Fruit fly (Drosophila melanogaster) whole organism, embryonic: ENCODE results near the gene CG9372.
A peak's percentile ranks its signal among the peaks of the same experiment; 100 is the strongest.

ENCODE experiments used
- C15 ChIP-seq: fragments of 200-800 bp; sonication (Bioruptor generic); IDR thresholded peaks from 3 replicates; pipeline ENCODE4 v1.3.6; 2022; ENCODE audit warnings: missing biosample characterization, missing genetic modification characterization
- CG13287 ChIP-seq: fragments of 200-800 bp; sonication (Bioruptor generic); IDR thresholded peaks from 2 replicates; pipeline ENCODE4 v1.3.6; 2022; ENCODE audit warnings: missing biosample characterization, missing genetic modification characterization; ENCODE audit not compliant: partially characterized antibody
- CG14860 ChIP-seq: fragments of 200-800 bp; sonication (Bioruptor generic); IDR thresholded peaks from 3 replicates; pipeline ENCODE4 v1.3.6; 2022; ENCODE audit warnings: missing biosample characterization, missing genetic modification characterization; ENCODE audit not compliant: partially characterized antibody
- CG17359 ChIP-seq: fragments of 200-800 bp; sonication (Bioruptor generic); optimal IDR thresholded peaks from 3 replicates; lab custom pipeline; 2018; ENCODE audit warnings: missing biosample characterization, mild to moderate bottlenecking, missing genetic modification characterization, moderate library complexity
- CG3065 ChIP-seq: fragments of 200-800 bp; sonication (Bioruptor generic); optimal IDR thresholded peaks from 2 replicates; lab custom pipeline; 2016; ENCODE audit warnings: missing biosample characterization, missing genetic modification characterization
- CG31388 ChIP-seq: fragments of 200-800 bp; sonication (Bioruptor generic); optimal IDR thresholded peaks from 2 replicates; lab custom pipeline; 2016; ENCODE audit warnings: missing biosample characterization, missing genetic modification characterization
- CG3163 ChIP-seq: fragments of 200-800 bp; sonication (Bioruptor generic); optimal IDR thresholded peaks from 3 replicates; lab custom pipeline; 2016; ENCODE audit warnings: missing biosample characterization, missing genetic modification characterization
- CG32772 ChIP-seq: fragments of 200-800 bp; sonication (Bioruptor generic); IDR thresholded peaks from 2 replicates; pipeline ENCODE4 v1.3.6; 2022; ENCODE audit warnings: missing biosample characterization, missing genetic modification characterization
- CG34224 ChIP-seq: fragments of 200-800 bp; sonication (Bioruptor generic); IDR thresholded peaks from 3 replicates; pipeline ENCODE4 v1.3.6; 2022; ENCODE audit warnings: missing biosample characterization, missing genetic modification characterization; ENCODE audit not compliant: partially characterized antibody
- CG6683 ChIP-seq: fragments of 200-800 bp; sonication (Bioruptor generic); optimal IDR thresholded peaks from 2 replicates; lab custom pipeline; 2017; ENCODE audit warnings: missing biosample characterization, mild to moderate bottlenecking, missing genetic modification characterization, missing genetic modification reagents
- CG6689 ChIP-seq: fragments of 200-800 bp; sonication (Bioruptor generic); IDR thresholded peaks from 2 replicates; pipeline ENCODE4 v1.3.6; 2022; ENCODE audit warnings: missing biosample characterization, missing genetic modification characterization
- CG6791 ChIP-seq: fragments of 200-800 bp; sonication (Bioruptor generic); IDR thresholded peaks from 3 replicates; pipeline ENCODE4 v1.3.6; 2022; ENCODE audit warnings: missing biosample characterization, missing genetic modification characterization; ENCODE audit not compliant: partially characterized antibody
- CG8478 ChIP-seq: fragments of >200 bp; optimal IDR thresholded peaks from 2 replicates; lab custom pipeline; 2018
- CTCF ChIP-seq: fragments of 200-800 bp; sonication (Bioruptor generic); optimal IDR thresholded peaks from 2 replicates; lab custom pipeline; 2017; ENCODE audit warnings: missing biosample characterization, mild to moderate bottlenecking, missing genetic modification characterization, moderate library complexity
- Drgx ChIP-seq: fragments of 200-800 bp; sonication (Bioruptor generic); IDR thresholded peaks from 2 replicates; pipeline ENCODE4 v1.3.6; 2022; ENCODE audit warnings: missing biosample characterization, missing genetic modification characterization
- H15 ChIP-seq: fragments of 200-800 bp; sonication (Bioruptor generic); IDR thresholded peaks from 3 replicates; pipeline ENCODE4 v1.3.6; 2022; ENCODE audit warnings: missing biosample characterization, missing genetic modification characterization
- HHEX ChIP-seq: fragments of 200-800 bp; sonication (Bioruptor generic); optimal IDR thresholded peaks from 3 replicates; lab custom pipeline; 2017; ENCODE audit warnings: missing biosample characterization, mild to moderate bottlenecking, missing genetic modification characterization, missing genetic modification reagents
- Lhr ChIP-seq: fragments of 200-800 bp; sonication (Bioruptor generic); optimal IDR thresholded peaks from 3 replicates; lab custom pipeline; 2017; ENCODE audit warnings: mild to moderate bottlenecking, missing biosample characterization, missing genetic modification reagents, missing genetic modification characterization
- Med ChIP-seq: fragments of 200-800 bp; sonication (Bioruptor generic); peaks from one replicate; lab custom pipeline; 2016; ENCODE audit warnings: missing biosample characterization, missing genetic modification characterization, mild to moderate bottlenecking, inconsistent platforms, moderate library complexity
- Myb ChIP-seq: fragments of 200-800 bp; sonication (Bioruptor generic); optimal IDR thresholded peaks from 2 replicates; lab custom pipeline; 2016; ENCODE audit warnings: missing biosample characterization, missing genetic modification characterization
- Pdp1 ChIP-seq, 2 experiments: fragments of 200-800 bp; sonication (Bioruptor generic); optimal IDR thresholded peaks; 3 replicates each; lab custom pipeline; 2016; ENCODE audit warnings: missing biosample characterization in 2 of 2, missing genetic modification characterization in 2 of 2, mild to moderate bottlenecking in 1 of 2, moderate library complexity in 1 of 2
- Rfx ChIP-seq: fragments of 200-800 bp; sonication (Bioruptor generic); IDR thresholded peaks from 2 replicates; pipeline ENCODE4 v1.3.6; 2022; ENCODE audit warnings: missing biosample characterization, missing genetic modification characterization
- Side ChIP-seq: fragments of 200-800 bp; sonication (Bioruptor generic); optimal IDR thresholded peaks from 2 replicates; lab custom pipeline; 2016; ENCODE audit warnings: missing biosample characterization, missing genetic modification characterization
- Trl ChIP-seq, 3 experiments: fragments of >200 bp in 2 of 3; fragments of 200-800 bp in 1 of 3; sonication (Bioruptor generic) in 1 of 3; optimal IDR thresholded peaks; 2 replicates in 1 of 3; 3 replicates in 2 of 3; lab custom pipeline; 2016 to 2017; ENCODE audit warnings: missing biosample characterization in 1 of 3, missing genetic modification characterization in 1 of 3
- amos ChIP-seq: fragments of 200-800 bp; sonication (Bioruptor generic); IDR thresholded peaks from 2 replicates; pipeline ENCODE4 v1.3.6; 2022; ENCODE audit warnings: missing biosample characterization, missing genetic modification characterization; ENCODE audit not compliant: partially characterized antibody
- az2 ChIP-seq: fragments of 200-800 bp; sonication (Bioruptor generic); optimal IDR thresholded peaks from 3 replicates; lab custom pipeline; 2016; ENCODE audit warnings: missing biosample characterization, missing genetic modification characterization
- bsh ChIP-seq, 2 experiments: fragments of 200-800 bp; sonication (Bioruptor generic); optimal IDR thresholded peaks; 2 replicates each; lab custom pipeline; 2017 to 2018; ENCODE audit warnings: mild to moderate bottlenecking in 2 of 2, missing biosample characterization in 2 of 2, missing genetic modification characterization in 2 of 2, moderate library complexity in 1 of 2
- dmrt11E ChIP-seq: fragments of 200-800 bp; sonication (Bioruptor generic); optimal IDR thresholded peaks from 3 replicates; lab custom pipeline; 2018; ENCODE audit warnings: missing biosample characterization, mild to moderate bottlenecking, missing genetic modification characterization, moderate library complexity
- fd102C ChIP-seq: fragments of 200-800 bp; sonication (Bioruptor generic); optimal IDR thresholded peaks from 2 replicates; lab custom pipeline; 2018; ENCODE audit warnings: missing biosample characterization, mild to moderate bottlenecking, missing genetic modification characterization, moderate library complexity
- her ChIP-seq: fragments of 200-800 bp; sonication (Bioruptor generic); optimal IDR thresholded peaks from 2 replicates; lab custom pipeline; 2016; ENCODE audit warnings: missing biosample characterization, missing genetic modification characterization
- ken ChIP-seq: fragments of 200-800 bp; sonication (Bioruptor generic); IDR thresholded peaks from 3 replicates; pipeline ENCODE4 v1.3.6; 2022; ENCODE audit warnings: missing biosample characterization, missing genetic modification characterization
- nerfin-2 ChIP-seq: fragments of 200-800 bp; sonication (Bioruptor generic); IDR thresholded peaks from 2 replicates; pipeline ENCODE4 v1.3.6; 2022; ENCODE audit warnings: missing biosample characterization, missing genetic modification characterization; ENCODE audit not compliant: partially characterized antibody
- nom ChIP-seq: fragments of 200-800 bp; sonication (Bioruptor generic); optimal IDR thresholded peaks from 2 replicates; lab custom pipeline; 2017; ENCODE audit warnings: missing biosample characterization, missing genetic modification characterization, mild to moderate bottlenecking, moderate library complexity, missing genetic modification reagents
- pan ChIP-seq, 4 experiments: fragments of >200 bp in 3 of 4; fragments of 200-800 bp in 1 of 4; sonication (Bioruptor generic) in 1 of 4; optimal IDR thresholded peaks in 3 of 4; IDR thresholded peaks in 1 of 4; 2 replicates each; pipeline versions ENCODE4 v1.3.6 to Lab custom; 2017 to 2022; ENCODE audit warnings: missing biosample characterization in 2 of 4, missing genetic modification characterization in 2 of 4, mixed read lengths in 1 of 4
- pita ChIP-seq: fragments of 200-800 bp; sonication (Bioruptor generic); optimal IDR thresholded peaks from 2 replicates; lab custom pipeline; 2017; ENCODE audit warnings: missing biosample characterization, mild to moderate bottlenecking, missing genetic modification characterization
- ranshi ChIP-seq: fragments of 200-800 bp; sonication (Bioruptor generic); IDR thresholded peaks from 2 replicates; pipeline ENCODE4 v1.3.6; 2022; ENCODE audit warnings: missing biosample characterization, missing genetic modification characterization
- sens ChIP-seq: fragments of 200-800 bp; sonication (Bioruptor generic); peaks from one replicate; lab custom pipeline; 2016; ENCODE audit warnings: missing biosample characterization, missing genetic modification characterization
- sima ChIP-seq: fragments of 200-800 bp; sonication (Bioruptor generic); optimal IDR thresholded peaks from 2 replicates; lab custom pipeline; 2016; ENCODE audit warnings: missing biosample characterization, missing genetic modification characterization
- sqz ChIP-seq: fragments of 200-800 bp; sonication (Bioruptor generic); optimal IDR thresholded peaks from 3 replicates; lab custom pipeline; 2018; ENCODE audit warnings: missing biosample characterization, mild to moderate bottlenecking, missing genetic modification characterization
- tio ChIP-seq: fragments of 200-800 bp; sonication (Bioruptor generic); optimal IDR thresholded peaks from 2 replicates; lab custom pipeline; 2017; ENCODE audit warnings: missing biosample characterization, missing genetic modification characterization, inconsistent platforms
- zen ChIP-seq: fragments of 200-800 bp; sonication (Bioruptor generic); optimal IDR thresholded peaks from 3 replicates; lab custom pipeline; 2018; ENCODE audit warnings: missing biosample characterization, mild to moderate bottlenecking, missing genetic modification characterization, moderate library complexity

CG9372 gene

DNA sequence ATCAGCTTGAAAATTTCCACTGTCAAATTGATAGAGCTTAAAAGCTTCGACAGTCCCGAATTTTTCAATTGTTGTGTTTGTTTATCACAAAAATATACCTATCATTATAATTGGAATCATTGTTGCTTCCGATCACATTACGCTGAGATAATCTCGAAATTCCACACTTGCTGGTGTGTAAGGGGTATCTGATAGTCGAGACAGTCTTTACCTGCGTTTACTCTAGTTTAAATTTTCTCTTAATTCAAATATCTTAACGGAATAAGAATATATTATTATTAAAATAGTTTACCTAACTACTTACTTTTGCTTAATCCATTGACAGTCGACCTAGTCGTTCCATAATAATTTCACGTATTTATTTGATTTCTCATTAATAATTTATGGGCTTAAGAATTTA lies 44.1 kb downstream of the CG9372 start (continued):
- TF ChIP-seq CG34224 (GFP tag; lab: Robert Waterston, UW), result peak; percentile 20; the same call in 1 of the 3 replicates
- peak; percentile 74; the same call in 1 of the 2 replicates for TF ChIP-seq nerfin-2
- TF ChIP-seq CG14860 (GFP tag; lab: Robert Waterston, UW), result peak; percentile 74
- no peak for TF ChIP-seq Side (GFP tag; lab: Kevin White, UChicago)
- peak; percentile 40; the same call in 1 of the 2 replicates for TF ChIP-seq CG13287
- TF ChIP-seq az2 (GFP tag; lab: Kevin White, UChicago), result no peak

DNA sequence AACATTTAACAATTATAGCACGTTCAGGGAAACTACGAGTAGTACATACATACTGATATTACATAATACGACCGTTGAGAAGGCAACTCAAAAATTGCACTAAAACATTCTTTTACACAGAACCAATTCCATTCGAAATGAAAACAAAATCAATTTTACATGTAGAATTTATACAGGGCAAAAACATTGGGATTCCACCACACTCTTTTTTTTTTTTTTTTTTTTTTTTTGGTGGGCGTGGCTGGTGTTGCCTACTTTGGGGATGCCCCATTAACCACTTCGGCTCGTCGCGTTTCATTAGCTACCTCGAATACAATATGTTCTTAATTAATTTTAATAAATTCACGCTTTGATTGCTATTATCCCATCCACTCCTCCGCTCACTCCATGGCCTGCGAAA lies 44.6 kb downstream of the CG9372 start:
- TF ChIP-seq ranshi (GFP tag; lab: Robert Waterston, UW), result no peak
- no peak for TF ChIP-seq ken
- no peak for TF ChIP-seq HHEX (GFP tag; lab: Kevin White, UChicago)
- TF ChIP-seq CG6689 (GFP tag; lab: Robert Waterston, UW), result no peak
- TF ChIP-seq bsh (GFP tag; optimal IDR thresholded peaks at IDR 0.05; lab: Kevin White, UChicago), result peak in 1 of 2 experiments; percentile 39
- peak; percentile 28 for TF ChIP-seq sens (GFP tag; lab: Kevin White, UChicago)
- no peak for TF ChIP-seq CG6683 (GFP tag; lab: Kevin White, UChicago)
- TF ChIP-seq zen, result no peak
- peak; percentile 20 for TF ChIP-seq Myb
- TF ChIP-seq pan (optimal IDR thresholded peaks at IDR 0.05; lab: Kevin White, UChicago), result no peak
- peak in 1 of 2 experiments; percentile 16 for TF ChIP-seq pan (GFP tag; optimal IDR thresholded peaks at IDR 0.05 in 1 of 2, IDR thresholded peaks at IDR 0.05 in 1 of 2)
- TF ChIP-seq sima (GFP tag; lab: Kevin White, UChicago), result no peak
- no peak for TF ChIP-seq Lhr (GFP tag; lab: Kevin White, UChicago)
- no peak for TF ChIP-seq CG8478 (lab: Kevin White, UChicago)
- peak; percentile 24; the same call in 1 of the 2 replicates for TF ChIP-seq Drgx (GFP tag; lab: Robert Waterston, UW)
- peak; percentile 25 for TF ChIP-seq sqz (GFP tag; lab: Kevin White, UChicago)
- TF ChIP-seq dmrt11E, result no peak
- 0 out of 3 replicates have a peak, but pooled peaks have one; percentile 28 for TF ChIP-seq CG6791 (GFP tag; lab: Robert Waterston, UW)
- TF ChIP-seq CG3163 (GFP tag; lab: Kevin White, UChicago), result no peak
- TF ChIP-seq CG31388, result no peak
- TF ChIP-seq her (GFP tag; lab: Kevin White, UChicago), result no peak
- TF ChIP-seq C15 (GFP tag; lab: Robert Waterston, UW), result 0 out of 3 replicates have a peak, but pooled peaks have one; percentile 15
- TF ChIP-seq H15 (GFP tag; lab: Robert Waterston, UW), result 0 out of 3 replicates have a peak, but pooled peaks have one; percentile 17
- peak; percentile 81 for TF ChIP-seq CG32772 (GFP tag; lab: Robert Waterston, UW)
- TF ChIP-seq pita, result peak; percentile 19
- peak; percentile 74 for TF ChIP-seq CTCF (GFP tag; lab: Kevin White, UChicago)
- peak in 1 of 2 experiments; percentile 88 for TF ChIP-seq Pdp1 (GFP tag; optimal IDR thresholded peaks at IDR 0.05; lab: Kevin White, UChicago)
- TF ChIP-seq tio (GFP tag; lab: Kevin White, UChicago), result no peak
- peak; percentile 78 for TF ChIP-seq CG17359 (tag; lab: Kevin White, UChicago)
- TF ChIP-seq Trl (optimal IDR thresholded peaks at IDR 0.05; lab: Kevin White, UChicago), result no peak
- TF ChIP-seq Trl (GFP tag; optimal IDR thresholded peaks at IDR 0.05; lab: Kevin White, UChicago), result no peak
- peak; percentile 77 for TF ChIP-seq nom (GFP tag; lab: Kevin White, UChicago)
- TF ChIP-seq Med (GFP tag; lab: Kevin White, UChicago), result peak; percentile 68
- 0 out of 2 replicates have a peak, but pooled peaks have one; percentile 13 for TF ChIP-seq Rfx
- TF ChIP-seq amos, result peak; percentile 25; the same call in 1 of the 2 replicates
- TF ChIP-seq CG3065, result peak; percentile 17
- no peak for TF ChIP-seq fd102C (GFP tag; lab: Kevin White, UChicago)
